Fruit fly (Drosophila melanogaster) whole organism, embryonic: Measurements from ENCODE around the gene Dhc36C.

Experiments
- scrt ChIP-seq: fragments of 200-800 bp; sonication (Bioruptor generic); optimal IDR thresholded peaks from 2 replicates; lab custom pipeline; 2018; ENCODE audit warnings: missing biosample characterization, mild to moderate bottlenecking, missing genetic modification characterization, moderate library complexity
- sd ChIP-seq: fragments of 200-800 bp; sonication (Bioruptor generic); optimal IDR thresholded peaks from 3 replicates; lab custom pipeline; 2018; ENCODE audit warnings: missing biosample characterization, mild to moderate bottlenecking, missing genetic modification characterization, moderate library complexity

dm6 chr2L:17495759-17496158 lies 5.4 kb upstream of the Dhc36C start:
- no peak for TF ChIP-seq sd (tag; lab: Kevin White, UChicago)
- no peak for TF ChIP-seq scrt
